Fruit fly (Drosophila melanogaster) Kc167 (cell line): ENCODE data around the gene CG43354.

ENCODE experiments used
- Myc ChIP-seq: fragments of >200 bp; optimal IDR thresholded peaks from 2 replicates; lab custom pipeline; 2017; ENCODE audit warnings: missing external identifiers
- h ChIP-seq: fragments of >200 bp; optimal IDR thresholded peaks from 3 replicates; lab custom pipeline; 2018; ENCODE audit warnings: missing external identifiers
- insv ChIP-seq: fragments of >200 bp; optimal IDR thresholded peaks from 3 replicates; lab custom pipeline; 2018; ENCODE audit warnings: missing external identifiers
- psq ChIP-seq: fragments of >200 bp; optimal IDR thresholded peaks from 2 replicates; lab custom pipeline; 2017; ENCODE audit warnings: missing external identifiers

DNA sequence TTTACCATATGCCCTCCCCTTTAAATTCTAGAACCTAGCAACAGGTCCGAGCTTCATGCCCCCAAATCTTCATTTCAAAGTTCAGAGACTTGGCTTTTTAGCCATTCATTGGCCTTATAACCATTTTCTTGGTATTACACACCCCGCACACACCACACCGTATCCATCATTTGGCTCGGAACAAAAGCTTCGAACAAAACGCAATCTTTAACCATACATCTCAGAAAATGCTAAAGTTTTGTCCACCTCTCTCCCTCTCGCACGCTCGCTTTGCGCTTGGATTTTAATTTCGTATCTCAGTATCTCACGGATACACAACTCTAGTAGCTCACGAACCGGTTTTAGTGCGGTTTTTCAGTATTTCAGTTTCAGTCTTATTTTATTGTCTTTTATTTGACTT, 17.8 kb upstream of the CG43354 start:
- TF ChIP-seq insv (lab: Kevin White, UChicago) (no peak), Myc (lab: Kevin White, UChicago) (no peak), h (lab: Kevin White, UChicago) (no peak), psq (lab: Kevin White, UChicago) (no peak)
